Fruit fly (Drosophila melanogaster) whole organism, embryonic: ENCODE measurements around the gene CG31493.

ENCODE experiments used
- Atf-2 ChIP-seq: fragments of 200-800 bp; sonication (Bioruptor generic); optimal IDR thresholded peaks from 2 replicates; lab custom pipeline; 2016; ENCODE audit warnings: missing biosample characterization, missing genetic modification characterization
- CG12299 ChIP-seq: fragments of 200-800 bp; sonication (Bioruptor generic); optimal IDR thresholded peaks from 2 replicates; lab custom pipeline; 2018; ENCODE audit warnings: missing biosample characterization, mild to moderate bottlenecking, missing genetic modification characterization
- CG13123 ChIP-seq: fragments of 200-800 bp; sonication (Bioruptor generic); optimal IDR thresholded peaks from 2 replicates; lab custom pipeline; 2016; ENCODE audit warnings: missing biosample characterization, missing genetic modification characterization
- CG15601 ChIP-seq: fragments of 200-800 bp; sonication (Bioruptor generic); optimal IDR thresholded peaks from 3 replicates; lab custom pipeline; 2019; ENCODE audit warnings: missing biosample characterization, mild to moderate bottlenecking, missing genetic modification characterization, moderate library complexity
- CG17385 ChIP-seq: fragments of 200-800 bp; sonication (Bioruptor generic); optimal IDR thresholded peaks from 3 replicates; lab custom pipeline; 2018; ENCODE audit warnings: missing biosample characterization, mild to moderate bottlenecking, missing genetic modification characterization
- CG2116 ChIP-seq: fragments of 200-800 bp; sonication (Bioruptor generic); optimal IDR thresholded peaks from 3 replicates; lab custom pipeline; 2018; ENCODE audit warnings: missing biosample characterization, mild to moderate bottlenecking, missing genetic modification characterization
- CG2712 ChIP-seq: fragments of 200-800 bp; optimal IDR thresholded peaks from 3 replicates; lab custom pipeline; 2019; ENCODE audit warnings: missing biosample characterization, mild to moderate bottlenecking, missing genetic modification characterization, moderate library complexity
- CG31388 ChIP-seq: fragments of 200-800 bp; sonication (Bioruptor generic); optimal IDR thresholded peaks from 2 replicates; lab custom pipeline; 2016; ENCODE audit warnings: missing biosample characterization, missing genetic modification characterization
- CG32772 ChIP-seq: fragments of 200-800 bp; sonication (Bioruptor generic); IDR thresholded peaks from 2 replicates; pipeline ENCODE4 v1.3.6; 2022; ENCODE audit warnings: missing biosample characterization, missing genetic modification characterization
- CG34422 ChIP-seq: fragments of 200-800 bp; sonication (Bioruptor generic); IDR thresholded peaks from 3 replicates; pipeline ENCODE4 v1.3.6; 2022; ENCODE audit warnings: missing biosample characterization, missing genetic modification characterization
- CG6654 ChIP-seq: fragments of 200-800 bp; sonication (Bioruptor generic); optimal IDR thresholded peaks from 2 replicates; lab custom pipeline; 2017; ENCODE audit warnings: missing biosample characterization, mild to moderate bottlenecking, missing genetic modification characterization
- CG6813 ChIP-seq: fragments of 200-800 bp; sonication (Bioruptor generic); optimal IDR thresholded peaks from 2 replicates; lab custom pipeline; 2017; ENCODE audit warnings: missing biosample characterization, missing genetic modification characterization, mild to moderate bottlenecking, moderate library complexity, missing genetic modification reagents
- CG6854 ChIP-seq: fragments of 200-800 bp; sonication (Bioruptor generic); optimal IDR thresholded peaks from 3 replicates; lab custom pipeline; 2017; ENCODE audit warnings: missing biosample characterization, mild to moderate bottlenecking, missing genetic modification characterization
- CG9932 ChIP-seq: fragments of 200-800 bp; sonication (Bioruptor generic); IDR thresholded peaks from 2 replicates; pipeline ENCODE4 v1.3.6; 2022; ENCODE audit warnings: missing biosample characterization, missing genetic modification characterization
- Chrac-16 ChIP-seq: fragments of 200-800 bp; sonication (Bioruptor generic); optimal IDR thresholded peaks from 3 replicates; lab custom pipeline; 2016; ENCODE audit warnings: missing biosample characterization, missing genetic modification characterization
- Dad ChIP-seq: fragments of 200-800 bp; sonication (Bioruptor generic); optimal IDR thresholded peaks from 3 replicates; lab custom pipeline; 2016; ENCODE audit warnings: missing biosample characterization, missing genetic modification characterization
- Dek ChIP-seq: fragments of 200-800 bp; sonication (Bioruptor generic); optimal IDR thresholded peaks from 3 replicates; lab custom pipeline; 2019; ENCODE audit warnings: missing biosample characterization, mild to moderate bottlenecking, missing genetic modification characterization, moderate library complexity
- E2f2 ChIP-seq: fragments of 200-800 bp; sonication (Bioruptor generic); IDR thresholded peaks from 2 replicates; pipeline ENCODE4 v1.3.6; 2022; ENCODE audit warnings: missing biosample characterization, missing genetic modification characterization
- Fer3 ChIP-seq: fragments of 200-800 bp; sonication (Bioruptor generic); optimal IDR thresholded peaks from 2 replicates; lab custom pipeline; 2018; ENCODE audit warnings: missing biosample characterization, mild to moderate bottlenecking, missing genetic modification characterization, moderate library complexity
- Gug ChIP-seq: fragments of 200-800 bp; sonication (Bioruptor generic); IDR thresholded peaks from 4 replicates; pipeline ENCODE4 v1.3.6; 2022; ENCODE audit warnings: missing biosample characterization, missing genetic modification characterization
- H15 ChIP-seq: fragments of 200-800 bp; sonication (Bioruptor generic); IDR thresholded peaks from 3 replicates; pipeline ENCODE4 v1.3.6; 2022; ENCODE audit warnings: missing biosample characterization, missing genetic modification characterization
- H2.0 ChIP-seq: fragments of 200-800 bp; sonication (Bioruptor generic); IDR thresholded peaks from 2 replicates; pipeline ENCODE4 v1.3.6; 2022; ENCODE audit warnings: missing biosample characterization, missing genetic modification characterization
- HLH54F ChIP-seq: fragments of 200-800 bp; sonication (Bioruptor generic); optimal IDR thresholded peaks from 3 replicates; lab custom pipeline; 2016; ENCODE audit warnings: missing biosample characterization, missing genetic modification characterization
- Optix ChIP-seq: fragments of 200-800 bp; sonication (Bioruptor generic); IDR thresholded peaks from 3 replicates; pipeline ENCODE4 v1.3.6; 2022; ENCODE audit warnings: missing biosample characterization, missing genetic modification characterization
- PHDP ChIP-seq: fragments of 200-800 bp; sonication (Bioruptor generic); optimal IDR thresholded peaks from 3 replicates; lab custom pipeline; 2018; ENCODE audit warnings: missing biosample characterization, mild to moderate bottlenecking, missing genetic modification characterization, moderate library complexity
- ab ChIP-seq: fragments of 200-800 bp; sonication (Bioruptor generic); optimal IDR thresholded peaks from 2 replicates; lab custom pipeline; 2016; ENCODE audit warnings: missing biosample characterization, missing genetic modification characterization
- ara ChIP-seq: fragments of 200-800 bp; sonication (Bioruptor generic); IDR thresholded peaks from 2 replicates; pipeline ENCODE4 v1.3.6; 2022; ENCODE audit warnings: missing biosample characterization, missing genetic modification characterization
- croc ChIP-seq: fragments of 200-800 bp; sonication (Bioruptor generic); conservative IDR thresholded peaks from 3 replicates; pipeline ENCODE4 v1.3.6; 2022; ENCODE audit warnings: missing biosample characterization, missing genetic modification characterization
- danr ChIP-seq: fragments of 200-800 bp; sonication (Bioruptor generic); IDR thresholded peaks from 2 replicates; pipeline ENCODE4 v1.3.6; 2022; ENCODE audit warnings: missing biosample characterization, missing genetic modification characterization
- dati ChIP-seq: fragments of 200-800 bp; sonication (Bioruptor generic); IDR thresholded peaks from 2 replicates; pipeline ENCODE4 v1.3.6; 2022; ENCODE audit warnings: missing biosample characterization, missing genetic modification characterization
- dimm ChIP-seq: fragments of 200-800 bp; sonication (Bioruptor generic); IDR thresholded peaks from 2 replicates; pipeline ENCODE4 v1.3.6; 2022; ENCODE audit warnings: missing biosample characterization, missing genetic modification characterization
- fd102C ChIP-seq: fragments of 200-800 bp; sonication (Bioruptor generic); optimal IDR thresholded peaks from 2 replicates; lab custom pipeline; 2018; ENCODE audit warnings: missing biosample characterization, mild to moderate bottlenecking, missing genetic modification characterization, moderate library complexity
- insv ChIP-seq, 2 experiments: fragments of 200-800 bp; sonication (Bioruptor generic); optimal IDR thresholded peaks; 3 replicates each; lab custom pipeline; 2016 to 2018; ENCODE audit warnings: missing biosample characterization in 2 of 2, missing genetic modification characterization in 2 of 2
- lilli ChIP-seq: fragments of 200-800 bp; sonication (Bioruptor generic); optimal IDR thresholded peaks from 3 replicates; lab custom pipeline; 2016; ENCODE audit warnings: missing biosample characterization, missing genetic modification characterization
- maf-S ChIP-seq: fragments of 200-800 bp; sonication (Bioruptor generic); optimal IDR thresholded peaks from 2 replicates; lab custom pipeline; 2016; ENCODE audit warnings: missing biosample characterization, missing genetic modification characterization
- nmo ChIP-seq: fragments of 200-800 bp; sonication (Bioruptor generic); optimal IDR thresholded peaks from 2 replicates; lab custom pipeline; 2018; ENCODE audit warnings: missing biosample characterization, mild to moderate bottlenecking, missing genetic modification characterization, moderate library complexity
- prd ChIP-seq, 3 experiments: fragments of >200 bp in 2 of 3; fragments of 200-800 bp in 1 of 3; sonication (Bioruptor generic) in 1 of 3; optimal IDR thresholded peaks in 2 of 3; IDR thresholded peaks in 1 of 3; 2 replicates in 2 of 3; 3 replicates in 1 of 3; pipeline versions ENCODE4 v1.3.6 to Lab custom; 2017 to 2022; ENCODE audit warnings: missing biosample characterization in 1 of 3, missing genetic modification characterization in 1 of 3
- ranshi ChIP-seq: fragments of 200-800 bp; sonication (Bioruptor generic); IDR thresholded peaks from 2 replicates; pipeline ENCODE4 v1.3.6; 2022; ENCODE audit warnings: missing biosample characterization, missing genetic modification characterization
- sc ChIP-seq, 3 experiments: fragments of >200 bp in 2 of 3; fragments of 200-800 bp in 1 of 3; sonication (Bioruptor generic) in 1 of 3; optimal IDR thresholded peaks; 2 replicates in 2 of 3; 3 replicates in 1 of 3; lab custom pipeline; 2017; ENCODE audit warnings: mild to moderate bottlenecking in 1 of 3, missing biosample characterization in 1 of 3, missing genetic modification characterization in 1 of 3, missing genetic modification reagents in 1 of 3
- schlank ChIP-seq: fragments of 200-800 bp; sonication (Bioruptor generic); optimal IDR thresholded peaks from 2 replicates; lab custom pipeline; 2018; ENCODE audit warnings: missing biosample characterization, mild to moderate bottlenecking, missing genetic modification characterization
- seq ChIP-seq: fragments of 200-800 bp; sonication (Bioruptor generic); IDR thresholded peaks from 2 replicates; pipeline ENCODE4 v1.3.6; 2022; ENCODE audit warnings: missing biosample characterization, missing genetic modification characterization
- sisA ChIP-seq: fragments of 200-800 bp; sonication (Bioruptor generic); IDR thresholded peaks from 2 replicates; pipeline ENCODE4 v1.3.6; 2022; ENCODE audit warnings: missing biosample characterization, missing genetic modification characterization
- slou ChIP-seq: fragments of 200-800 bp; sonication (Bioruptor generic); optimal IDR thresholded peaks from 3 replicates; lab custom pipeline; 2016; ENCODE audit warnings: missing biosample characterization, missing genetic modification characterization
- tna ChIP-seq: fragments of 200-800 bp; sonication (Bioruptor generic); IDR thresholded peaks from 2 replicates; pipeline ENCODE4 v1.3.6; 2022; ENCODE audit warnings: missing biosample characterization, missing genetic modification characterization; ENCODE audit not compliant: partially characterized antibody
- trem ChIP-seq: fragments of 200-800 bp; optimal IDR thresholded peaks from 3 replicates; lab custom pipeline; 2019; ENCODE audit warnings: missing biosample characterization, mild to moderate bottlenecking, missing genetic modification characterization, moderate library complexity
- usp ChIP-seq: fragments of >200 bp; optimal IDR thresholded peaks from 2 replicates; lab custom pipeline; 2017; ENCODE audit warnings: missing biosample characterization, missing genetic modification characterization
- z ChIP-seq: fragments of 200-800 bp; sonication (Bioruptor generic); IDR thresholded peaks from 3 replicates; pipeline ENCODE4 v1.3.6; 2022; ENCODE audit warnings: missing biosample characterization, missing genetic modification characterization
- zfh1 ChIP-seq: fragments of 200-800 bp; sonication (Bioruptor generic); IDR thresholded peaks from 3 replicates; pipeline ENCODE4 v1.3.6; 2022; ENCODE audit warnings: missing biosample characterization, missing genetic modification characterization

Gene CG31493

dm6 chr3R:7150544-7151406 is 19.4 kb downstream of the CG31493 start, which contains the start of the genes gfzf and Sas-4:
gfzf (minus strand) TSS chr3R:7150968.
Sas-4 (plus strand) TSS chr3R:7151367.
- peak; percentile 63 for TF ChIP-seq CG2712 (tag; lab: Kevin White, UChicago)
- TF ChIP-seq Dad (GFP tag; lab: Kevin White, UChicago) = no peak
- peak; percentile 70; the same call in 2 of the 3 replicates for TF ChIP-seq zfh1 (GFP tag; lab: Robert Waterston, UW)
- peak; percentile 44 for TF ChIP-seq CG34422 (GFP tag; lab: Robert Waterston, UW)
- TF ChIP-seq Fer3 (tag; lab: Kevin White, UChicago) = peak; percentile 28
- TF ChIP-seq PHDP = peak; percentile 5
- TF ChIP-seq danr = no peak
- peak in 1 of 2 experiments; percentile 18 for TF ChIP-seq insv (GFP tag; optimal IDR thresholded peaks at IDR 0.05; lab: Kevin White, UChicago)
- no peak for TF ChIP-seq dimm
- no peak for TF ChIP-seq prd (optimal IDR thresholded peaks at IDR 0.05; lab: Kevin White, UChicago)
- TF ChIP-seq prd (GFP tag; IDR thresholded peaks at IDR 0.05; lab: Robert Waterston, UW) = peak; percentile 71; the same call in 2 of the 3 replicates
- peak; percentile 78 for TF ChIP-seq lilli (GFP tag; lab: Kevin White, UChicago)
- TF ChIP-seq CG13123 (GFP tag; lab: Kevin White, UChicago) = peak; percentile 29
- TF ChIP-seq ara (GFP tag; lab: Robert Waterston, UW) = no peak
- TF ChIP-seq nmo (GFP tag; lab: Kevin White, UChicago) = peak; percentile 76
- TF ChIP-seq Chrac-16 = peak; percentile 69
- TF ChIP-seq z (GFP tag; lab: Robert Waterston, UW) = no peak
- peak; percentile 59 for TF ChIP-seq H2.0 (GFP tag; lab: Robert Waterston, UW)
- no peak for TF ChIP-seq schlank
- TF ChIP-seq slou = peak; percentile 39
- no peak; the same call in 1 of the 2 replicates for TF ChIP-seq ranshi (GFP tag; lab: Robert Waterston, UW)
- no peak; the same call in 2 of the 3 replicates for TF ChIP-seq croc
- TF ChIP-seq CG17385 (GFP tag; lab: Kevin White, UChicago) = peak; percentile 46
- peak; percentile 52; the same call in 1 of the 2 replicates for TF ChIP-seq CG32772
- peak; percentile 44; the same call in 1 of the 3 replicates for TF ChIP-seq Optix (GFP tag; lab: Robert Waterston, UW)
- TF ChIP-seq Dek (tag; lab: Kevin White, UChicago) = peak; percentile 61
- peak; percentile 79 for TF ChIP-seq CG9932
- peak; percentile 47; the same call in 2 of the 4 replicates for TF ChIP-seq Gug (GFP tag; lab: Robert Waterston, UW)
- peak; percentile 75 for TF ChIP-seq CG2116 (GFP tag; lab: Kevin White, UChicago)
- TF ChIP-seq fd102C (GFP tag; lab: Kevin White, UChicago) = no peak
- no peak for TF ChIP-seq usp (GFP tag; lab: Kevin White, UChicago)
- no peak for TF ChIP-seq sc (optimal IDR thresholded peaks at IDR 0.05; lab: Kevin White, UChicago)
- TF ChIP-seq sc (GFP tag; optimal IDR thresholded peaks at IDR 0.05; lab: Kevin White, UChicago) = peak; percentile 8
- peak; percentile 73 for TF ChIP-seq sisA (GFP tag; lab: Robert Waterston, UW)
- TF ChIP-seq Atf-2 (GFP tag; lab: Kevin White, UChicago) = no peak
- peak; percentile 50 for TF ChIP-seq trem (tag; lab: Kevin White, UChicago)
- TF ChIP-seq H15 (GFP tag; lab: Robert Waterston, UW) = peak; percentile 46; the same call in 2 of the 3 replicates
- TF ChIP-seq ab (GFP tag; lab: Kevin White, UChicago) = no peak
- TF ChIP-seq E2f2 (GFP tag; lab: Robert Waterston, UW) = peak; percentile 77
- TF ChIP-seq CG12299 (tag; lab: Kevin White, UChicago) = no peak
- TF ChIP-seq CG31388 = peak; percentile 44
- TF ChIP-seq CG15601 (tag; lab: Kevin White, UChicago) = peak; percentile 38
- no peak for TF ChIP-seq CG6813 (GFP tag; lab: Kevin White, UChicago)
- TF ChIP-seq maf-S (GFP tag; lab: Kevin White, UChicago) = no peak
- TF ChIP-seq tna (GFP tag; lab: Robert Waterston, UW) = no peak
- peak; percentile 58 for TF ChIP-seq seq (GFP tag; lab: Robert Waterston, UW)
- TF ChIP-seq CG6854 = no peak
- no peak for TF ChIP-seq dati
- TF ChIP-seq CG6654 (GFP tag; lab: Kevin White, UChicago) = peak; percentile 47
- TF ChIP-seq HLH54F (GFP tag; lab: Kevin White, UChicago) = peak; percentile 57
